Worm (Caenorhabditis elegans): ENCODE measurements around the gene ZC455.1.

- TF ChIP-seq lin-15B (tag; optimal IDR thresholded peaks at IDR 0.05) = peak; percentile 22
- TF ChIP-seq ama-1 (optimal IDR thresholded peaks at IDR 0.05) = no peak
- no peak for TF ChIP-seq ceh-82 (tag; optimal IDR thresholded peaks at IDR 0.05)
- TF ChIP-seq nhr-43 (tag; optimal IDR thresholded peaks at IDR 0.05; ENCODE audit: poor library complexity, severe bottlenecking) = no peak
- TF ChIP-seq snpc-4 (tag; optimal IDR thresholded peaks at IDR 0.05) = no peak
Measured at ce11 chrV:12763291-12763995, 9.9 kb upstream of the ZC455.1 start, which contains the start of the genes abcf-1 and scc-3.
